Worm (Caenorhabditis elegans) whole organism, early embryonic: ENCODE measurements around the gene aaim-1.

Experiments
- F13C5.2 ChIP-seq: sonication (generic microtip); optimal IDR thresholded peaks from 2 replicates; lab custom pipeline; 2017; ENCODE audit warnings: mild to moderate bottlenecking, missing genetic modification characterization, inconsistent platforms, missing compliant biosample characterization
- aly-1 ChIP-seq: sonication (generic microtip); optimal IDR thresholded peaks from 2 replicates; lab custom pipeline; 2016; ENCODE audit warnings: missing genetic modification characterization, missing compliant biosample characterization
- ama-1 ChIP-seq: fragments of 150-350 bp; optimal IDR thresholded peaks from 2 replicates; lab custom pipeline; 2014
- ceh-13 ChIP-seq: fragments of 200-800 bp; sonication (Bioruptor generic); optimal IDR thresholded peaks from 2 replicates; lab custom pipeline; 2018; ENCODE audit warnings: mild to moderate bottlenecking, missing genetic modification characterization, missing compliant biosample characterization
- ceh-36 ChIP-seq: sonication (generic microtip); optimal IDR thresholded peaks from 2 replicates; lab custom pipeline; 2016; ENCODE audit warnings: missing genetic modification characterization, inconsistent platforms, missing compliant biosample characterization
- flt-1 ChIP-seq: fragments of 200-800 bp; sonication (Bioruptor generic); IDR thresholded peaks from 2 replicates; pipeline ENCODE4 v1.3.6; 2022; ENCODE audit warnings: missing genetic modification characterization, missing compliant biosample characterization
- hmbx-1 ChIP-seq: sonication (generic microtip); optimal IDR thresholded peaks from 2 replicates; lab custom pipeline; 2016; ENCODE audit warnings: mild to moderate bottlenecking, missing genetic modification characterization, missing compliant biosample characterization
- hmg-4 ChIP-seq: fragments of 200-800 bp; sonication (Bioruptor generic); optimal IDR thresholded peaks from 2 replicates; lab custom pipeline; 2018; ENCODE audit warnings: mild to moderate bottlenecking, missing genetic modification characterization, missing compliant biosample characterization
- hnd-1 ChIP-seq: sonication (generic microtip); optimal IDR thresholded peaks from 2 replicates; lab custom pipeline; 2016; ENCODE audit warnings: missing genetic modification characterization, missing compliant biosample characterization
- pes-1 ChIP-seq: fragments of 200-800 bp; sonication (Bioruptor generic); IDR thresholded peaks from 2 replicates; pipeline ENCODE4 v1.3.6; 2022; ENCODE audit warnings: missing genetic modification reagents, missing genetic modification characterization, missing compliant biosample characterization
- scrt-1 ChIP-seq: fragments of 200-800 bp; sonication (Bioruptor generic); IDR thresholded peaks from 2 replicates; pipeline ENCODE4 v1.3.6; 2022; ENCODE audit warnings: missing genetic modification characterization, missing compliant biosample characterization
- sea-1 ChIP-seq: fragments of 200-800 bp; sonication (Bioruptor generic); conservative IDR thresholded peaks from 2 replicates; pipeline ENCODE4 v1.3.6; 2022; ENCODE audit warnings: missing genetic modification characterization, missing compliant biosample characterization
- tbx-37 ChIP-seq: fragments of 200-800 bp; sonication (Bioruptor generic); conservative IDR thresholded peaks from 2 replicates; pipeline ENCODE4 v1.3.6; 2022; ENCODE audit warnings: missing genetic modification reagents, missing genetic modification characterization, missing compliant biosample characterization
- tra-4 ChIP-seq: sonication (generic microtip); optimal IDR thresholded peaks from 2 replicates; lab custom pipeline; 2017; ENCODE audit warnings: missing genetic modification characterization, missing compliant biosample characterization

- no peak for TF ChIP-seq sea-1 (GFP tag; lab: Robert Waterston, UW)
- TF ChIP-seq ceh-36 (tag; lab: Kevin White, UChicago) = no peak
- no peak for TF ChIP-seq tbx-37 (GFP tag; lab: Robert Waterston, UW)
- no peak for TF ChIP-seq F13C5.2
- no peak for TF ChIP-seq flt-1 (GFP tag; lab: Robert Waterston, UW)
- no peak for TF ChIP-seq ceh-13 (GFP tag; lab: Kevin White, UChicago)
- TF ChIP-seq pes-1 (GFP tag; lab: Robert Waterston, UW) = no peak
- no peak for TF ChIP-seq aly-1 (tag; lab: Kevin White, UChicago)
- no peak for TF ChIP-seq scrt-1 (GFP tag; lab: Robert Waterston, UW)
- no peak for TF ChIP-seq hmg-4 (GFP tag; lab: Kevin White, UChicago)
- no peak for TF ChIP-seq ama-1 (lab: Kevin White, UChicago)
- TF ChIP-seq tra-4 = no peak
- TF ChIP-seq hmbx-1 (tag; lab: Kevin White, UChicago) = no peak
- TF ChIP-seq hnd-1 (tag; lab: Kevin White, UChicago) = no peak
Observed at ce11 chrX:6519946-6520345, 42.3 kb downstream of the aaim-1 start.
